Fruit fly (Drosophila melanogaster) whole organism, embryonic: Measurements from ENCODE around the gene raw.

ENCODE experiments used
- ATbp ChIP-seq: fragments of 200-800 bp; sonication (Bioruptor generic); optimal IDR thresholded peaks from 2 replicates; lab custom pipeline; 2017; ENCODE audit warnings: missing biosample characterization, mild to moderate bottlenecking, missing genetic modification characterization, missing genetic modification reagents
- Ada2b ChIP-seq: fragments of 200-800 bp; sonication (Bioruptor generic); IDR thresholded peaks from 2 replicates; pipeline ENCODE4 v1.3.6; 2022; ENCODE audit warnings: missing biosample characterization, missing genetic modification characterization
- Atf6 ChIP-seq: fragments of 200-800 bp; sonication (Bioruptor generic); IDR thresholded peaks from 2 replicates; pipeline ENCODE4 v1.3.6; 2022; ENCODE audit warnings: missing biosample characterization, missing genetic modification characterization
- Awh ChIP-seq: fragments of 200-800 bp; sonication (Bioruptor generic); IDR thresholded peaks from 2 replicates; pipeline ENCODE4, ENCODE4 v1.3.6; 2022; ENCODE audit warnings: missing biosample characterization, missing genetic modification characterization
- CG10209 ChIP-seq: fragments of 200-800 bp; sonication (Bioruptor generic); optimal IDR thresholded peaks from 3 replicates; lab custom pipeline; 2017; ENCODE audit warnings: missing biosample characterization, mild to moderate bottlenecking, missing genetic modification characterization, missing genetic modification reagents
- CG10366 ChIP-seq: fragments of 200-800 bp; sonication (Bioruptor generic); IDR thresholded peaks from 2 replicates; pipeline ENCODE4 v1.3.6; 2022; ENCODE audit warnings: missing biosample characterization, missing genetic modification characterization
- CG11696 ChIP-seq: fragments of 200-800 bp; sonication (Bioruptor generic); IDR thresholded peaks from 2 replicates; pipeline ENCODE4 v1.3.6; 2022; ENCODE audit warnings: missing biosample characterization, missing genetic modification characterization
- CG12155 ChIP-seq: fragments of 200-800 bp; sonication (Bioruptor generic); optimal IDR thresholded peaks from 3 replicates; lab custom pipeline; 2016; ENCODE audit warnings: missing biosample characterization, missing genetic modification characterization
- CG13296 ChIP-seq: fragments of 200-800 bp; sonication (Bioruptor generic); optimal IDR thresholded peaks from 3 replicates; lab custom pipeline; 2018; ENCODE audit warnings: missing biosample characterization, mild to moderate bottlenecking, missing genetic modification characterization
- CG15601 ChIP-seq: fragments of 200-800 bp; sonication (Bioruptor generic); optimal IDR thresholded peaks from 3 replicates; lab custom pipeline; 2019; ENCODE audit warnings: missing biosample characterization, mild to moderate bottlenecking, missing genetic modification characterization, moderate library complexity
- CG16813 ChIP-seq: fragments of 200-800 bp; sonication (Bioruptor generic); IDR thresholded peaks from 3 replicates; pipeline ENCODE4 v1.3.6; 2022; ENCODE audit warnings: missing biosample characterization, missing genetic modification characterization; ENCODE audit not compliant: partially characterized antibody
- CG16863 ChIP-seq: fragments of 200-800 bp; sonication (Bioruptor generic); optimal IDR thresholded peaks from 3 replicates; lab custom pipeline; 2016; ENCODE audit warnings: missing biosample characterization, missing genetic modification characterization
- CG1792 ChIP-seq: fragments of 200-800 bp; sonication (Bioruptor generic); optimal IDR thresholded peaks from 2 replicates; lab custom pipeline; 2016; ENCODE audit warnings: missing biosample characterization, missing genetic modification characterization
- CG3065 ChIP-seq: fragments of 200-800 bp; sonication (Bioruptor generic); optimal IDR thresholded peaks from 2 replicates; lab custom pipeline; 2016; ENCODE audit warnings: missing biosample characterization, missing genetic modification characterization
- CG3163 ChIP-seq: fragments of 200-800 bp; sonication (Bioruptor generic); optimal IDR thresholded peaks from 3 replicates; lab custom pipeline; 2016; ENCODE audit warnings: missing biosample characterization, missing genetic modification characterization
- CG4282 ChIP-seq: fragments of 200-800 bp; sonication (Bioruptor generic); optimal IDR thresholded peaks from 2 replicates; lab custom pipeline; 2016; ENCODE audit warnings: missing biosample characterization, missing genetic modification characterization
- CG4360 ChIP-seq: fragments of 200-800 bp; sonication (Bioruptor generic); IDR thresholded peaks from 2 replicates; pipeline ENCODE4 v1.3.6; 2022; ENCODE audit warnings: missing biosample characterization, missing genetic modification characterization
- CG4820 ChIP-seq: fragments of 200-800 bp; sonication (Bioruptor generic); optimal IDR thresholded peaks from 3 replicates; lab custom pipeline; 2016; ENCODE audit warnings: missing biosample characterization, missing genetic modification characterization
- CG6272 ChIP-seq: fragments of 200-800 bp; sonication (Bioruptor generic); IDR thresholded peaks from 2 replicates; pipeline ENCODE4 v1.3.6; 2022; ENCODE audit warnings: missing biosample characterization, missing genetic modification characterization
- CG7556 ChIP-seq: fragments of 200-800 bp; sonication (Bioruptor generic); optimal IDR thresholded peaks from 2 replicates; lab custom pipeline; 2017; ENCODE audit warnings: missing biosample characterization, mild to moderate bottlenecking, missing genetic modification characterization
- CG7839 ChIP-seq: fragments of 200-800 bp; sonication (Bioruptor generic); optimal IDR thresholded peaks from 3 replicates; lab custom pipeline; 2018; ENCODE audit warnings: missing biosample characterization, mild to moderate bottlenecking, missing genetic modification characterization, moderate library complexity
- CG7987 ChIP-seq: fragments of 200-800 bp; sonication (Bioruptor generic); optimal IDR thresholded peaks from 2 replicates; lab custom pipeline; 2018; ENCODE audit warnings: missing biosample characterization, mild to moderate bottlenecking, missing genetic modification characterization, moderate library complexity
- Ets97D ChIP-seq: fragments of 200-800 bp; sonication (Bioruptor generic); optimal IDR thresholded peaks from 3 replicates; lab custom pipeline; 2016; ENCODE audit warnings: missing biosample characterization, missing genetic modification characterization
- HLH54F ChIP-seq: fragments of 200-800 bp; sonication (Bioruptor generic); optimal IDR thresholded peaks from 3 replicates; lab custom pipeline; 2016; ENCODE audit warnings: missing biosample characterization, missing genetic modification characterization
- Hmx ChIP-seq: fragments of 200-800 bp; sonication (Bioruptor generic); optimal IDR thresholded peaks from 2 replicates; lab custom pipeline; 2016; ENCODE audit warnings: missing biosample characterization, missing genetic modification characterization
- Med ChIP-seq: fragments of 200-800 bp; sonication (Bioruptor generic); peaks from one replicate; lab custom pipeline; 2016; ENCODE audit warnings: missing biosample characterization, missing genetic modification characterization, mild to moderate bottlenecking, inconsistent platforms, moderate library complexity
- Mrtf ChIP-seq: fragments of 200-800 bp; sonication (Bioruptor generic); IDR thresholded peaks from 3 replicates; pipeline ENCODE4 v1.3.6; 2022; ENCODE audit warnings: missing biosample characterization, missing genetic modification characterization
- Myb ChIP-seq: fragments of 200-800 bp; sonication (Bioruptor generic); optimal IDR thresholded peaks from 2 replicates; lab custom pipeline; 2016; ENCODE audit warnings: missing biosample characterization, missing genetic modification characterization
- Ptx1 ChIP-seq: fragments of 200-800 bp; sonication (Bioruptor generic); IDR thresholded peaks from 2 replicates; pipeline ENCODE4 v1.3.6; 2022; ENCODE audit warnings: missing biosample characterization, missing genetic modification characterization
- ap ChIP-seq: fragments of 200-800 bp; sonication (Bioruptor generic); IDR thresholded peaks from 2 replicates; pipeline ENCODE4 v1.3.6; 2022; ENCODE audit warnings: missing biosample characterization, missing genetic modification characterization
- bab2 ChIP-seq: fragments of 200-800 bp; sonication (Bioruptor generic); optimal IDR thresholded peaks from 2 replicates; lab custom pipeline; 2016; ENCODE audit warnings: missing biosample characterization, missing genetic modification characterization
- caup ChIP-seq: fragments of 200-800 bp; sonication (Bioruptor generic); optimal IDR thresholded peaks from 3 replicates; lab custom pipeline; 2017; ENCODE audit warnings: missing biosample characterization, mild to moderate bottlenecking, missing genetic modification characterization, moderate library complexity; ENCODE audit not compliant: severe bottlenecking
- dpn ChIP-seq, 2 experiments: fragments of 200-800 bp; sonication (Bioruptor generic); optimal IDR thresholded peaks; 3 replicates each; lab custom pipeline; 2016; ENCODE audit warnings: missing biosample characterization in 2 of 2, missing genetic modification characterization in 2 of 2
- esg ChIP-seq: fragments of 200-800 bp; sonication (Bioruptor generic); conservative IDR thresholded peaks from 2 replicates; pipeline ENCODE4 v1.3.6; 2022; ENCODE audit warnings: missing biosample characterization, missing genetic modification characterization
- ewg ChIP-seq: fragments of 200-800 bp; sonication (Bioruptor generic); optimal IDR thresholded peaks from 3 replicates; lab custom pipeline; 2017; ENCODE audit warnings: mild to moderate bottlenecking, missing biosample characterization, missing genetic modification reagents, missing genetic modification characterization
- fd102C ChIP-seq: fragments of 200-800 bp; sonication (Bioruptor generic); optimal IDR thresholded peaks from 2 replicates; lab custom pipeline; 2018; ENCODE audit warnings: missing biosample characterization, mild to moderate bottlenecking, missing genetic modification characterization, moderate library complexity
- gro ChIP-seq: fragments of 200-800 bp; sonication (Bioruptor generic); optimal IDR thresholded peaks from 2 replicates; lab custom pipeline; 2016; ENCODE audit warnings: missing biosample characterization, missing genetic modification characterization
- hkb ChIP-seq, 2 experiments: fragments of 200-800 bp in 1 of 2; fragments of >200 bp in 1 of 2; sonication (Bioruptor generic) in 1 of 2; IDR thresholded peaks in 1 of 2; optimal IDR thresholded peaks in 1 of 2; 2 replicates each; pipeline versions ENCODE4 v1.3.6 to Lab custom; 2017 to 2022; ENCODE audit warnings: missing biosample characterization in 1 of 2, missing genetic modification characterization in 1 of 2
- lbe ChIP-seq: fragments of 200-800 bp; sonication (Bioruptor generic); optimal IDR thresholded peaks from 2 replicates; lab custom pipeline; 2016; ENCODE audit warnings: missing biosample characterization, mild to moderate bottlenecking, missing genetic modification characterization
- org-1 ChIP-seq: fragments of 200-800 bp; sonication (Bioruptor generic); optimal IDR thresholded peaks from 2 replicates; lab custom pipeline; 2017; ENCODE audit warnings: missing biosample characterization, missing genetic modification characterization
- row ChIP-seq: fragments of 200-800 bp; sonication (Bioruptor generic); IDR thresholded peaks from 3 replicates; pipeline ENCODE4 v1.3.6; 2022; ENCODE audit warnings: missing biosample characterization, missing genetic modification characterization
- scrt ChIP-seq: fragments of 200-800 bp; sonication (Bioruptor generic); optimal IDR thresholded peaks from 2 replicates; lab custom pipeline; 2018; ENCODE audit warnings: missing biosample characterization, mild to moderate bottlenecking, missing genetic modification characterization, moderate library complexity
- slbo ChIP-seq: fragments of 200-800 bp; sonication (Bioruptor generic); IDR thresholded peaks from 2 replicates; pipeline ENCODE4 v1.3.6; 2022; ENCODE audit warnings: missing biosample characterization, missing genetic modification characterization
- sob ChIP-seq: fragments of 200-800 bp; sonication (Bioruptor generic); IDR thresholded peaks from 2 replicates; pipeline ENCODE4 v1.3.6; 2022; ENCODE audit warnings: missing biosample characterization, missing genetic modification characterization
- sqz ChIP-seq: fragments of 200-800 bp; sonication (Bioruptor generic); optimal IDR thresholded peaks from 3 replicates; lab custom pipeline; 2018; ENCODE audit warnings: missing biosample characterization, mild to moderate bottlenecking, missing genetic modification characterization
- ssp ChIP-seq: fragments of 200-800 bp; sonication (Bioruptor generic); IDR thresholded peaks from 2 replicates; pipeline ENCODE4 v1.3.6; 2022; ENCODE audit warnings: missing biosample characterization, missing genetic modification characterization
- twi ChIP-seq: fragments of 200-800 bp; optimal IDR thresholded peaks from 2 replicates; lab custom pipeline; 2019; ENCODE audit warnings: missing biosample characterization, mild to moderate bottlenecking, missing genetic modification characterization, moderate library complexity
- unc-4 ChIP-seq: fragments of 200-800 bp; sonication (Bioruptor generic); IDR thresholded peaks from 2 replicates; pipeline ENCODE4 v1.3.6; 2022; ENCODE audit warnings: missing biosample characterization, missing genetic modification characterization; ENCODE audit not compliant: partially characterized antibody
- vvl ChIP-seq: fragments of 200-800 bp; sonication (Bioruptor generic); IDR thresholded peaks from 2 replicates; pipeline ENCODE4 v1.3.6; 2022; ENCODE audit warnings: missing biosample characterization, missing genetic modification characterization

raw gene

dm6 chr2L:8692426-8693180 is 47.9 kb downstream of the raw start (continued):
- TF ChIP-seq gro (GFP tag; lab: Kevin White, UChicago) = peak; percentile 38
- TF ChIP-seq twi (tag; lab: Kevin White, UChicago) = no peak
- no peak for TF ChIP-seq scrt (GFP tag; lab: Kevin White, UChicago)
- peak; percentile 5 for TF ChIP-seq CG7839 (tag; lab: Kevin White, UChicago)
- TF ChIP-seq CG11696 = 0 out of 2 replicates have a peak, but pooled peaks have one; percentile 25
- peak; percentile 82 for TF ChIP-seq Med (GFP tag; lab: Kevin White, UChicago)
- TF ChIP-seq CG15601 (tag; lab: Kevin White, UChicago) = no peak
- TF ChIP-seq CG4282 (GFP tag; lab: Kevin White, UChicago) = no peak
- no peak for TF ChIP-seq CG6272 (GFP tag; lab: Robert Waterston, UW)
- TF ChIP-seq sob (GFP tag; lab: Robert Waterston, UW) = peak; percentile 86
- TF ChIP-seq unc-4 (GFP tag; lab: Robert Waterston, UW) = no peak
- no peak for TF ChIP-seq CG1792 (GFP tag; lab: Kevin White, UChicago)
- no peak for TF ChIP-seq CG3065
- TF ChIP-seq vvl = peak; percentile 60; the same call in 1 of the 2 replicates
- TF ChIP-seq CG4820 (GFP tag; lab: Kevin White, UChicago) = no peak
- TF ChIP-seq CG13296 = no peak
- TF ChIP-seq ewg (GFP tag; lab: Kevin White, UChicago) = no peak
- no peak for TF ChIP-seq Mrtf
- TF ChIP-seq slbo = no peak
- TF ChIP-seq dpn (GFP tag; optimal IDR thresholded peaks at IDR 0.05; lab: Kevin White, UChicago) = peak in 1 of 2 experiments; percentile 31
- TF ChIP-seq ATbp = no peak
- peak; percentile 15 for TF ChIP-seq HLH54F (GFP tag; lab: Kevin White, UChicago)
- no peak for TF ChIP-seq hkb (optimal IDR thresholded peaks at IDR 0.05; lab: Kevin White, UChicago)
- 0 out of 2 replicates have a peak, but pooled peaks have one; percentile 15 for TF ChIP-seq hkb (GFP tag; IDR thresholded peaks at IDR 0.05; lab: Robert Waterston, UW)
- no peak for TF ChIP-seq esg
- no peak for TF ChIP-seq CG16813 (GFP tag; lab: Robert Waterston, UW)
- TF ChIP-seq ssp (GFP tag; lab: Robert Waterston, UW) = no peak
- TF ChIP-seq ap = no peak
- peak; percentile 49 for TF ChIP-seq CG10209 (GFP tag; lab: Kevin White, UChicago)
- TF ChIP-seq Hmx (GFP tag; lab: Kevin White, UChicago) = no peak
- TF ChIP-seq caup = peak; percentile 74
- no peak for TF ChIP-seq Awh (GFP tag; lab: Robert Waterston, UW)
- peak; percentile 6; the same call in 1 of the 2 replicates for TF ChIP-seq Ptx1 (GFP tag; lab: Robert Waterston, UW)
- peak; percentile 46; the same call in 2 of the 3 replicates for TF ChIP-seq row (GFP tag; lab: Robert Waterston, UW)
- TF ChIP-seq Ets97D = no peak
- peak; percentile 40 for TF ChIP-seq CG7987 (GFP tag; lab: Kevin White, UChicago)
- no peak for TF ChIP-seq fd102C
- peak; percentile 61; the same call in 1 of the 2 replicates for TF ChIP-seq Atf6 (GFP tag; lab: Robert Waterston, UW)
- TF ChIP-seq CG12155 (GFP tag; lab: Kevin White, UChicago) = peak; percentile 36
- TF ChIP-seq CG10366 (GFP tag; lab: Robert Waterston, UW) = no peak
- no peak for TF ChIP-seq CG7556 (GFP tag; lab: Kevin White, UChicago)
- TF ChIP-seq org-1 (GFP tag; lab: Kevin White, UChicago) = peak; percentile 30
- no peak for TF ChIP-seq sqz
- no peak for TF ChIP-seq CG4360 (GFP tag; lab: Robert Waterston, UW)
- peak; percentile 30 for TF ChIP-seq Myb
- TF ChIP-seq CG16863 (GFP tag; lab: Kevin White, UChicago) = no peak
- peak; percentile 30 for TF ChIP-seq lbe (GFP tag; lab: Kevin White, UChicago)
- TF ChIP-seq Ada2b (GFP tag; lab: Robert Waterston, UW) = no peak
- TF ChIP-seq CG3163 (GFP tag; lab: Kevin White, UChicago) = peak; percentile 27
- peak; percentile 47 for TF ChIP-seq bab2 (GFP tag; lab: Kevin White, UChicago)
